Fruit fly (Drosophila melanogaster): ENCODE measurements around the gene CG43052.

Gene CG43052

DNA sequence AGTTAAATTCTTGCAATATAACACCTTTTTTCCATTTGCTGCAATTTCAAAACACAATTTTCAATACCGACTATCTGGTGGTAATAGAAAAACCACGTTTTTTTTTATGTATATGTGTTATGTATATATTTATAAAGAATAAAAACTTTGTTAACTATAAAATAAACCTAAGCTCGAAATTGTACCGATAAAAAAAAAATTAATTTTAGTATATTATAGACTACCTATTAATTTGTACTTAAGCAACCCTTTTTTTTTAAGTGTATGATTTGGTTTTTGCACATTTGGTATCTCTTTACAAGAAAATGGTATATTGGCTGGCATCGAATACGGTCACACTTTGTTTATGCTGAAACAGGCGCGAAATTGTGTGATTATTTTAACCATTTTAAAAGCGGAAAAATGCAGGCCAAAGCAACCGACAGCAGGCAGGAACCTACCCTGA is 9.9 kb downstream of the CG43052 start, which contains the start of gene spel1 (continued):
- peak; percentile 55; the same call in 1 of the 2 replicates for TF ChIP-seq CG11294 (GFP tag; IDR thresholded peaks at IDR 0.05)
- TF ChIP-seq Ets96B (tag; optimal IDR thresholded peaks at IDR 0.05) = peak; percentile 74
- TF ChIP-seq CG6854 (GFP tag; optimal IDR thresholded peaks at IDR 0.05) = no peak
- TF ChIP-seq CG11902 (GFP tag; optimal IDR thresholded peaks at IDR 0.05) = peak; percentile 13
- peak; percentile 68 for TF ChIP-seq svp (GFP tag)
- TF ChIP-seq CG11762 (GFP tag; optimal IDR thresholded peaks at IDR 0.05; ENCODE audit: insufficient read depth) = peak; percentile 43
- TF ChIP-seq OdsH (GFP tag; optimal IDR thresholded peaks at IDR 0.05) = peak; percentile 71
- TF ChIP-seq CG7368 (GFP tag; optimal IDR thresholded peaks at IDR 0.05) = peak; percentile 36

DNA sequence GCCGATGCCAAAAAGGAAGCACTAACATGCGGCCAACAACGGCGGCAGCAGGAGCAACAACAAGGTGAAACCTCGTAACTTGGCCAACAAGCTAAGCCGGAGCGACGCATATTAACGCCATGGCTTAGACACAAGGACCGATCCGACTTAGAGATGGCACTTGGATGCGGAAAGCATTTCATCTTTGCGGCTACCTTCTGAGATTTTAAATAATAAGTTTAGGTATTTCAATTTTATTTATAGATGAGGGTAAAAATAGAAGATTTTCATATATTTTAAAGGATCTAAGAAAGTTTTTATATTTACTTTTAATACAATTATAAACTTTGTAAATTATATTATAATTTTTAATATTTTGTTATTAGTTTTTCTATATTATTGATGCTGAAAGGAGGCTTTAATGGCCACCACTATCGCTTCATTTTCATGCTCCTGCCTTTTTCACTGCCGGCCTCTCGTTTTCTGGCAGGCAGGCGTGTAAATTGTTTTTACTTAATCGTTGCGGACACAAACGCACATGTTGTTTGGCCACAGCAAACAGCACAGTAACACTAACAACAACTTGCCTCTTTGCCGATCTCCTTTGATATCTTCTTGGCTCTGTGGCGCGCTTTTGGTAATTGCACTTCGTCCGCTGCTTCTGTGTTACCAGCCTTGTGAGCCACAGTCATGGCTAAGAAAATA is 14.9 kb downstream of the CG43052 start:
- TF ChIP-seq Hr38 (GFP tag; optimal IDR thresholded peaks at IDR 0.05) = no peak
- TF ChIP-seq Eip75B (GFP tag; optimal IDR thresholded peaks at IDR 0.05) = no peak
- TF ChIP-seq CG1621 (tag; optimal IDR thresholded peaks at IDR 0.05) = no peak
- TF ChIP-seq CG16779 (tag; optimal IDR thresholded peaks at IDR 0.05) = peak; percentile 6
- TF ChIP-seq CG6808 (GFP tag; optimal IDR thresholded peaks at IDR 0.05) = no peak
- no peak for TF ChIP-seq Smox (GFP tag; optimal IDR thresholded peaks at IDR 0.05)
- peak; percentile 42 for TF ChIP-seq Ets96B (tag; optimal IDR thresholded peaks at IDR 0.05)
- peak; percentile 31 for TF ChIP-seq Sox102F (GFP tag; optimal IDR thresholded peaks at IDR 0.05)
- TF ChIP-seq OdsH (GFP tag; optimal IDR thresholded peaks at IDR 0.05) = peak; percentile 38
- peak; percentile 19 for TF ChIP-seq CG3032 (tag; optimal IDR thresholded peaks at IDR 0.05)
- TF ChIP-seq CG4318 (GFP tag; optimal IDR thresholded peaks at IDR 0.05) = peak; percentile 55
- TF ChIP-seq fkh (GFP tag; optimal IDR thresholded peaks at IDR 0.05) = no peak
- TF ChIP-seq CG8119 (GFP tag; IDR thresholded peaks at IDR 0.05) = peak; percentile 83
- no peak for TF ChIP-seq Gug (GFP tag; IDR thresholded peaks at IDR 0.05)
- TF ChIP-seq CG8319 (GFP tag; optimal IDR thresholded peaks at IDR 0.05) = no peak
- TF ChIP-seq pdm3 (GFP tag; optimal IDR thresholded peaks at IDR 0.05) = no peak
- TF ChIP-seq Hr4 (GFP tag; optimal IDR thresholded peaks at IDR 0.05) = peak; percentile 25
- no peak for TF ChIP-seq CG31627 (GFP tag; optimal IDR thresholded peaks at IDR 0.05)
- no peak for TF ChIP-seq acj6 (GFP tag; optimal IDR thresholded peaks at IDR 0.05)
- no peak for TF ChIP-seq ss (GFP tag; optimal IDR thresholded peaks at IDR 0.05)
- TF ChIP-seq fd59A (GFP tag; optimal IDR thresholded peaks at IDR 0.05) = no peak
- no peak for TF ChIP-seq CG7368 (GFP tag; optimal IDR thresholded peaks at IDR 0.05)
- no peak for TF ChIP-seq net (GFP tag; optimal IDR thresholded peaks at IDR 0.05)
- TF ChIP-seq Eip78C (GFP tag) = peak; percentile 80
- peak; percentile 7 for TF ChIP-seq achi (GFP tag; optimal IDR thresholded peaks at IDR 0.05)
- TF ChIP-seq CG6276 (GFP tag; optimal IDR thresholded peaks at IDR 0.05) = peak; percentile 10
- TF ChIP-seq Sox15 (GFP tag; optimal IDR thresholded peaks at IDR 0.05) = no peak
- TF ChIP-seq CG10669 (GFP tag; optimal IDR thresholded peaks at IDR 0.05) = no peak
- TF ChIP-seq vri (GFP tag; optimal IDR thresholded peaks at IDR 0.05) = no peak
- no peak for TF ChIP-seq CG11762 (GFP tag; optimal IDR thresholded peaks at IDR 0.05; ENCODE audit: insufficient read depth)
- TF ChIP-seq lz (GFP tag; optimal IDR thresholded peaks at IDR 0.05) = no peak
- peak; percentile 33 for TF ChIP-seq CG10631 (GFP tag; optimal IDR thresholded peaks at IDR 0.05)
- TF ChIP-seq esn (GFP tag; optimal IDR thresholded peaks at IDR 0.05) = no peak
- peak; percentile 15 for TF ChIP-seq CG6792 (GFP tag; optimal IDR thresholded peaks at IDR 0.05)
- no peak for TF ChIP-seq Blimp-1 (GFP tag; optimal IDR thresholded peaks at IDR 0.05)
- TF ChIP-seq eg (GFP tag; IDR thresholded peaks at IDR 0.05) = peak; percentile 80
- TF ChIP-seq fd85E (GFP tag; optimal IDR thresholded peaks at IDR 0.05) = no peak
- TF ChIP-seq dsx (GFP tag; optimal IDR thresholded peaks at IDR 0.05; ENCODE audit: poor library complexity, severe bottlenecking) = no peak
- TF ChIP-seq CG8632 (GFP tag; optimal IDR thresholded peaks at IDR 0.05) = no peak
- peak; percentile 13 for TF ChIP-seq dac (GFP tag; optimal IDR thresholded peaks at IDR 0.05)
- no peak for TF ChIP-seq Lpt (GFP tag; optimal IDR thresholded peaks at IDR 0.05)
- TF ChIP-seq Sox14 (GFP tag; optimal IDR thresholded peaks at IDR 0.05) = peak; percentile 21
- peak; percentile 53 for TF ChIP-seq Met (GFP tag; optimal IDR thresholded peaks at IDR 0.05)
- TF ChIP-seq CG15336 (GFP tag; IDR thresholded peaks at IDR 0.05) = peak; percentile 80
- TF ChIP-seq Hr39 (GFP tag; optimal IDR thresholded peaks at IDR 0.05) = no peak
